Fruit fly (Drosophila melanogaster) whole organism, prepupa: Measurements from ENCODE around the gene yip7.

Source experiments
- Blimp-1 ChIP-seq: fragments of 200-800 bp; sonication (Bioruptor generic); optimal IDR thresholded peaks from 3 replicates; lab custom pipeline; 2017; ENCODE audit warnings: missing biosample characterization, missing genetic modification characterization, mild to moderate bottlenecking, moderate library complexity, missing genetic modification reagents
- CG10669 ChIP-seq: fragments of 200-800 bp; sonication (Bioruptor generic); optimal IDR thresholded peaks from 3 replicates; lab custom pipeline; 2018; ENCODE audit warnings: missing biosample characterization, mild to moderate bottlenecking, missing genetic modification characterization, moderate library complexity
- CG11294 ChIP-seq: fragments of 200-800 bp; sonication (Bioruptor generic); IDR thresholded peaks from 2 replicates; pipeline ENCODE4 v1.3.6; 2022; ENCODE audit warnings: missing biosample characterization, missing genetic modification characterization
- CG11762 ChIP-seq: fragments of 200-800 bp; sonication (Bioruptor generic); optimal IDR thresholded peaks from 3 replicates; lab custom pipeline; 2016; ENCODE audit warnings: missing biosample characterization, missing genetic modification characterization; ENCODE audit not compliant: insufficient read depth
- CG11902 ChIP-seq: fragments of 200-800 bp; sonication (Bioruptor generic); optimal IDR thresholded peaks from 3 replicates; lab custom pipeline; 2016; ENCODE audit warnings: missing biosample characterization, missing genetic modification characterization
- CG15336 ChIP-seq: fragments of 200-800 bp; sonication (Bioruptor generic); IDR thresholded peaks from 2 replicates; pipeline ENCODE4 v1.3.6; 2022; ENCODE audit warnings: missing biosample characterization, missing genetic modification characterization
- CG1621 ChIP-seq: fragments of 200-800 bp; sonication (Bioruptor generic); optimal IDR thresholded peaks from 3 replicates; lab custom pipeline; 2018; ENCODE audit warnings: missing biosample characterization, mild to moderate bottlenecking, missing genetic modification characterization
- CG16779 ChIP-seq: fragments of 200-800 bp; sonication (Bioruptor generic); optimal IDR thresholded peaks from 3 replicates; lab custom pipeline; 2017; ENCODE audit warnings: missing biosample characterization, mild to moderate bottlenecking, missing genetic modification characterization
- CG3032 ChIP-seq: fragments of 200-800 bp; optimal IDR thresholded peaks from 2 replicates; lab custom pipeline; 2019; ENCODE audit warnings: missing biosample characterization, mild to moderate bottlenecking, missing genetic modification characterization, moderate library complexity
- CG31627 ChIP-seq: fragments of 200-800 bp; sonication (Bioruptor generic); optimal IDR thresholded peaks from 3 replicates; lab custom pipeline; 2016; ENCODE audit warnings: missing biosample characterization, missing genetic modification characterization
- CG32006 ChIP-seq: fragments of 200-800 bp; sonication (Bioruptor generic); optimal IDR thresholded peaks from 3 replicates; lab custom pipeline; 2017; ENCODE audit warnings: missing biosample characterization, mild to moderate bottlenecking, missing genetic modification characterization
- CG34406 ChIP-seq: fragments of 200-800 bp; sonication (Bioruptor generic); optimal IDR thresholded peaks from 3 replicates; lab custom pipeline; 2016; ENCODE audit warnings: missing biosample characterization, missing genetic modification characterization
- CG4318 ChIP-seq: fragments of 200-800 bp; sonication (Bioruptor generic); optimal IDR thresholded peaks from 3 replicates; lab custom pipeline; 2017; ENCODE audit warnings: missing biosample characterization, mild to moderate bottlenecking, missing genetic modification characterization
- CG6163 ChIP-seq: fragments of 200-800 bp; sonication (Bioruptor generic); IDR thresholded peaks from 3 replicates; pipeline ENCODE4 v1.3.6; 2022; ENCODE audit warnings: missing biosample characterization, missing genetic modification characterization
- CG6276 ChIP-seq: fragments of 200-800 bp; sonication (Bioruptor generic); optimal IDR thresholded peaks from 2 replicates; lab custom pipeline; 2017; ENCODE audit warnings: missing biosample characterization, mild to moderate bottlenecking, missing genetic modification characterization
- CG6792 ChIP-seq: fragments of 200-800 bp; sonication (Bioruptor generic); optimal IDR thresholded peaks from 3 replicates; lab custom pipeline; 2016; ENCODE audit warnings: missing biosample characterization, missing genetic modification characterization
- CG6854 ChIP-seq: fragments of 200-800 bp; sonication (Bioruptor generic); optimal IDR thresholded peaks from 2 replicates; lab custom pipeline; 2017; ENCODE audit warnings: missing biosample characterization, mild to moderate bottlenecking, missing genetic modification characterization
- CG7368 ChIP-seq: fragments of 200-800 bp; sonication (Bioruptor generic); optimal IDR thresholded peaks from 3 replicates; lab custom pipeline; 2016; ENCODE audit warnings: missing biosample characterization, missing genetic modification characterization
- CG8119 ChIP-seq: fragments of 200-800 bp; sonication (Bioruptor generic); IDR thresholded peaks from 3 replicates; pipeline ENCODE4 v1.3.6; 2022; ENCODE audit warnings: missing biosample characterization, missing genetic modification characterization
- CG8319 ChIP-seq: fragments of 200-800 bp; sonication (Bioruptor generic); optimal IDR thresholded peaks from 3 replicates; lab custom pipeline; 2016; ENCODE audit warnings: missing biosample characterization, missing genetic modification characterization
- CG8632 ChIP-seq: fragments of 200-800 bp; sonication (Bioruptor generic); optimal IDR thresholded peaks from 3 replicates; lab custom pipeline; 2016; ENCODE audit warnings: missing biosample characterization, missing genetic modification characterization
- Eip75B ChIP-seq: fragments of 200-800 bp; sonication (Bioruptor generic); optimal IDR thresholded peaks from 3 replicates; lab custom pipeline; 2016; ENCODE audit warnings: missing biosample characterization, missing genetic modification characterization
- Eip93F ChIP-seq: fragments of 200-800 bp; sonication (Bioruptor generic); optimal IDR thresholded peaks from 2 replicates; lab custom pipeline; 2016; ENCODE audit warnings: missing biosample characterization, mild to moderate bottlenecking, missing genetic modification characterization
- Ets21C ChIP-seq: fragments of 200-800 bp; sonication (Bioruptor generic); optimal IDR thresholded peaks from 3 replicates; lab custom pipeline; 2016; ENCODE audit warnings: missing biosample characterization, missing genetic modification characterization
- Ets96B ChIP-seq: fragments of 200-800 bp; optimal IDR thresholded peaks from 2 replicates; lab custom pipeline; 2019; ENCODE audit warnings: missing biosample characterization, mild to moderate bottlenecking, missing genetic modification characterization, moderate library complexity
- Hr38 ChIP-seq: sonication (Bioruptor generic); optimal IDR thresholded peaks from 2 replicates; lab custom pipeline; 2016; ENCODE audit warnings: missing biosample characterization, missing genetic modification characterization
- Hr4 ChIP-seq: fragments of 200-800 bp; sonication (Bioruptor generic); optimal IDR thresholded peaks from 3 replicates; lab custom pipeline; 2016; ENCODE audit warnings: missing biosample characterization, missing genetic modification characterization
- Lpt ChIP-seq: fragments of 200-800 bp; sonication (Bioruptor generic); optimal IDR thresholded peaks from 3 replicates; lab custom pipeline; 2016; ENCODE audit warnings: missing biosample characterization, missing genetic modification characterization
- OdsH ChIP-seq: fragments of 200-800 bp; sonication (Bioruptor generic); optimal IDR thresholded peaks from 3 replicates; lab custom pipeline; 2016; ENCODE audit warnings: missing biosample characterization, missing genetic modification characterization
- Smox ChIP-seq: fragments of 200-800 bp; sonication (Bioruptor generic); optimal IDR thresholded peaks from 3 replicates; lab custom pipeline; 2016; ENCODE audit warnings: missing biosample characterization, missing genetic modification characterization
- Sox102F ChIP-seq: fragments of 200-800 bp; sonication (Bioruptor generic); optimal IDR thresholded peaks from 2 replicates; lab custom pipeline; 2016; ENCODE audit warnings: missing biosample characterization, mild to moderate bottlenecking, missing genetic modification characterization
- Sox14 ChIP-seq: fragments of 200-800 bp; sonication (Bioruptor generic); optimal IDR thresholded peaks from 3 replicates; lab custom pipeline; 2016; ENCODE audit warnings: missing biosample characterization, missing genetic modification characterization
- achi ChIP-seq: fragments of 200-800 bp; sonication (Bioruptor generic); optimal IDR thresholded peaks from 3 replicates; lab custom pipeline; 2016; ENCODE audit warnings: missing biosample characterization, missing genetic modification characterization
- acj6 ChIP-seq: fragments of 200-800 bp; sonication (Bioruptor generic); optimal IDR thresholded peaks from 3 replicates; lab custom pipeline; 2016; ENCODE audit warnings: missing biosample characterization, missing genetic modification characterization
- dac ChIP-seq: fragments of 200-800 bp; sonication (Bioruptor generic); optimal IDR thresholded peaks from 2 replicates; lab custom pipeline; 2017; ENCODE audit warnings: missing biosample characterization, mild to moderate bottlenecking, missing genetic modification characterization
- dsx ChIP-seq: fragments of 200-800 bp; optimal IDR thresholded peaks from 3 replicates; lab custom pipeline; 2019; ENCODE audit warnings: missing biosample characterization, mild to moderate bottlenecking, missing genetic modification characterization, moderate library complexity; ENCODE audit not compliant: poor library complexity, severe bottlenecking
- eg ChIP-seq: fragments of 200-800 bp; sonication (Bioruptor generic); IDR thresholded peaks from 3 replicates; pipeline ENCODE4 v1.3.6; 2022; ENCODE audit warnings: missing biosample characterization, missing genetic modification characterization
- esn ChIP-seq: fragments of 200-800 bp; sonication (Bioruptor generic); optimal IDR thresholded peaks from 2 replicates; lab custom pipeline; 2016; ENCODE audit warnings: missing biosample characterization, mild to moderate bottlenecking, missing genetic modification characterization, moderate library complexity
- fd59A ChIP-seq: fragments of 200-800 bp; sonication (Bioruptor generic); optimal IDR thresholded peaks from 2 replicates; lab custom pipeline; 2017; ENCODE audit warnings: missing biosample characterization, mild to moderate bottlenecking, missing genetic modification characterization, missing genetic modification reagents
- lz ChIP-seq: fragments of 200-800 bp; sonication (Bioruptor generic); optimal IDR thresholded peaks from 3 replicates; lab custom pipeline; 2016; ENCODE audit warnings: missing biosample characterization, missing genetic modification characterization
- net ChIP-seq: fragments of 200-800 bp; sonication (Bioruptor generic); optimal IDR thresholded peaks from 3 replicates; lab custom pipeline; 2016; ENCODE audit warnings: missing biosample characterization, missing genetic modification characterization
- pdm3 ChIP-seq: fragments of 200-800 bp; sonication (Bioruptor generic); optimal IDR thresholded peaks from 3 replicates; lab custom pipeline; 2016; ENCODE audit warnings: missing biosample characterization, missing genetic modification characterization
- salr ChIP-seq, 2 experiments: fragments of 200-800 bp; sonication (Bioruptor generic); optimal IDR thresholded peaks; 3 replicates each; lab custom pipeline; 2016 to 2018; ENCODE audit warnings: missing biosample characterization in 2 of 2, missing genetic modification characterization in 2 of 2, mild to moderate bottlenecking in 1 of 2
- spab ChIP-seq: fragments of 200-800 bp; sonication (Bioruptor generic); optimal IDR thresholded peaks from 2 replicates; lab custom pipeline; 2017; ENCODE audit warnings: missing biosample characterization, mild to moderate bottlenecking, missing genetic modification characterization, missing genetic modification reagents
- ss ChIP-seq, 2 experiments: fragments of 200-800 bp; sonication (Bioruptor generic); optimal IDR thresholded peaks; 2 replicates in 1 of 2; 3 replicates in 1 of 2; lab custom pipeline; 2017 to 2018; ENCODE audit warnings: mild to moderate bottlenecking in 2 of 2, missing biosample characterization in 2 of 2, missing genetic modification characterization in 2 of 2, moderate library complexity in 1 of 2
- topi ChIP-seq: fragments of 200-800 bp; sonication (Bioruptor generic); optimal IDR thresholded peaks from 3 replicates; lab custom pipeline; 2016; ENCODE audit warnings: missing biosample characterization, missing genetic modification characterization

Gene yip7

dm6 chr3L:6071454-6072189 is 36.6 kb downstream of the yip7 start, which contains the start of gene CG6602 (continued):
- TF ChIP-seq CG7368 (GFP tag; lab: Kevin White, UChicago) (peak; percentile 13), ss (GFP tag; optimal IDR thresholded peaks at IDR 0.05; lab: Kevin White, UChicago) (no peak)

dm6 chr3L:6074975-6075692 is 40.1 kb downstream of the yip7 start, which contains the start of the genes CG13295 and CG6610:
CG13295 (minus strand) TSS chr3L:6075245.
CG6610 (plus strand) TSS chr3L:6075536.
- TF ChIP-seq CG6276 (GFP tag; lab: Kevin White, UChicago) (no peak), achi (GFP tag; lab: Kevin White, UChicago) (peak; percentile 44), CG1621 (no peak), Sox102F (GFP tag; lab: Kevin White, UChicago) (peak; percentile 9), CG34406 (GFP tag; lab: Kevin White, UChicago) (no peak), CG11762 (GFP tag; lab: Kevin White, UChicago) (no peak), pdm3 (GFP tag; lab: Kevin White, UChicago) (no peak), CG16779 (no peak), Blimp-1 (GFP tag; lab: Kevin White, UChicago) (no peak), Lpt (GFP tag; lab: Kevin White, UChicago) (no peak), fd59A (GFP tag; lab: Kevin White, UChicago) (peak; percentile 22), CG4318 (no peak), CG10669 (GFP tag; lab: Kevin White, UChicago) (no peak), CG31627 (GFP tag; lab: Kevin White, UChicago) (peak; percentile 69), CG8119 (GFP tag; lab: Robert Waterston, UW) (no peak), CG6792 (GFP tag; lab: Kevin White, UChicago) (peak; percentile 6), Smox (GFP tag; lab: Kevin White, UChicago) (peak; percentile 48), dsx (GFP tag; lab: Kevin White, UChicago) (no peak), CG3032 (tag; lab: Kevin White, UChicago) (peak; percentile 71), Ets21C (peak; percentile 59), acj6 (GFP tag; lab: Kevin White, UChicago) (peak; percentile 26), Sox14 (peak; percentile 77), Hr4 (peak; percentile 52), CG32006 (peak; percentile 58), dac (GFP tag; lab: Kevin White, UChicago) (no peak), CG7368 (GFP tag; lab: Kevin White, UChicago) (no peak), spab (GFP tag; lab: Kevin White, UChicago) (no peak), CG8632 (GFP tag; lab: Kevin White, UChicago) (no peak), lz (GFP tag; lab: Kevin White, UChicago) (peak; percentile 53), Hr38 (GFP tag; lab: Kevin White, UChicago) (no peak), CG6854 (no peak), CG11902 (GFP tag; lab: Kevin White, UChicago) (no peak), CG15336 (GFP tag; lab: Robert Waterston, UW) (peak; percentile 35; the same call in 1 of the 2 replicates), CG8319 (no peak), Ets96B (peak; percentile 45), CG11294 (GFP tag; lab: Robert Waterston, UW) (no peak), topi (GFP tag; lab: Kevin White, UChicago) (peak; percentile 42), CG6163 (GFP tag; lab: Robert Waterston, UW) (peak; percentile 36; the same call in 1 of the 3 replicates), Eip93F (GFP tag; lab: Kevin White, UChicago) (no peak), esn (GFP tag; lab: Kevin White, UChicago) (peak; percentile 60), salr (GFP tag; optimal IDR thresholded peaks at IDR 0.05; lab: Kevin White, UChicago) (peak in 1 of 2 experiments; percentile 3), ss (GFP tag; optimal IDR thresholded peaks at IDR 0.05; lab: Kevin White, UChicago) (peak in 1 of 2 experiments; percentile 44), Eip75B (GFP tag; lab: Kevin White, UChicago) (peak; percentile 47), OdsH (GFP tag; lab: Kevin White, UChicago) (no peak), net (GFP tag; lab: Kevin White, UChicago) (no peak), eg (GFP tag; lab: Robert Waterston, UW) (peak; percentile 45; the same call in 2 of the 3 replicates)
